Worm (Caenorhabditis elegans) whole organism, young adult: ENCODE data around the gene K08F8.7.

ENCODE experiments used
- B0019.2 ChIP-seq: fragments of 200-800 bp; sonication (Bioruptor generic); conservative IDR thresholded peaks from 2 replicates; pipeline ENCODE4 v1.3.6; 2022; ENCODE audit warnings: missing genetic modification reagents, missing genetic modification characterization, missing compliant biosample characterization
- B0261.1 ChIP-seq: sonication (generic microtip); optimal IDR thresholded peaks from 2 replicates; lab custom pipeline; 2016; ENCODE audit warnings: mild to moderate bottlenecking, missing genetic modification characterization, moderate library complexity, missing compliant biosample characterization
- D2030.7 ChIP-seq: fragments of 200-800 bp; sonication (Bioruptor generic); IDR thresholded peaks from 2 replicates; pipeline ENCODE4 v1.3.6; 2022; ENCODE audit warnings: missing genetic modification reagents, missing genetic modification characterization, missing compliant biosample characterization
- F22D6.2 ChIP-seq: sonication (generic microtip); optimal IDR thresholded peaks from 2 replicates; lab custom pipeline; 2016; ENCODE audit warnings: mild to moderate bottlenecking, missing genetic modification characterization, missing compliant biosample characterization
- F33H1.4 ChIP-seq: fragments of 200-800 bp; sonication (Bioruptor generic); IDR thresholded peaks from 2 replicates; pipeline ENCODE4 v1.3.6; 2022; ENCODE audit warnings: missing genetic modification reagents, missing genetic modification characterization, missing compliant biosample characterization
- F49E8.2 ChIP-seq: sonication (generic microtip); optimal IDR thresholded peaks from 3 replicates; lab custom pipeline; 2017; ENCODE audit warnings: missing genetic modification characterization, mild to moderate bottlenecking, missing compliant biosample characterization, antibody characterized with exemption, moderate library complexity; ENCODE audit not compliant: insufficient read depth
- F55B11.4 ChIP-seq: sonication (generic microtip); optimal IDR thresholded peaks from 2 replicates; lab custom pipeline; 2016; ENCODE audit warnings: missing compliant biosample characterization, missing genetic modification characterization, borderline replicate concordance; ENCODE audit not compliant: insufficient read depth
- F57C9.4 ChIP-seq: sonication (generic microtip); optimal IDR thresholded peaks from 2 replicates; lab custom pipeline; 2017; ENCODE audit warnings: mild to moderate bottlenecking, missing genetic modification characterization, missing compliant biosample characterization
- K11D2.4 ChIP-seq: fragments of 200-800 bp; sonication (Bioruptor generic); IDR thresholded peaks from 2 replicates; pipeline ENCODE4 v1.3.6; 2022; ENCODE audit warnings: missing genetic modification reagents, missing genetic modification characterization, missing compliant biosample characterization
- Y53F4B.3 ChIP-seq: fragments of 200-800 bp; sonication (Bioruptor generic); IDR thresholded peaks from 2 replicates; pipeline ENCODE4 v1.3.6; 2022; ENCODE audit warnings: missing genetic modification reagents, missing genetic modification characterization, missing compliant biosample characterization
- Y53G8AR.9 ChIP-seq: fragments of 200-800 bp; sonication (Bioruptor generic); conservative IDR thresholded peaks from 2 replicates; pipeline ENCODE4 v1.3.6; 2022; ENCODE audit warnings: missing genetic modification reagents, missing genetic modification characterization, missing compliant biosample characterization
- Y56A3A.18 ChIP-seq: fragments of 200-800 bp; sonication (Bioruptor generic); IDR thresholded peaks from 2 replicates; pipeline ENCODE4 v1.3.6; 2022; ENCODE audit warnings: missing genetic modification reagents, missing genetic modification characterization, missing compliant biosample characterization
- Y95B8A.8 ChIP-seq: fragments of 200-800 bp; sonication (Bioruptor generic); IDR thresholded peaks from 2 replicates; pipeline ENCODE4 v1.3.6; 2022; ENCODE audit warnings: missing genetic modification reagents, missing genetic modification characterization, missing compliant biosample characterization
- ama-1 ChIP-seq, 3 experiments: fragments of 150-350 bp in 1 of 3; sonication (generic microtip) in 2 of 3; optimal IDR thresholded peaks; 2 replicates each; lab custom pipeline; 2014 to 2018; ENCODE audit warnings: missing biosample characterization in 2 of 3, missing genetic modification characterization in 2 of 3, missing genetic modification reagents in 2 of 3
- athp-1 ChIP-seq: sonication (generic microtip); optimal IDR thresholded peaks from 2 replicates; lab custom pipeline; 2017; ENCODE audit warnings: mild to moderate bottlenecking, missing genetic modification characterization, missing compliant biosample characterization
- attf-6 ChIP-seq: fragments of 200-800 bp; sonication (Bioruptor generic); IDR thresholded peaks from 2 replicates; pipeline ENCODE4 v1.3.6; 2022; ENCODE audit warnings: missing genetic modification reagents, missing genetic modification characterization, missing compliant biosample characterization
- bed-2 ChIP-seq: fragments of 200-800 bp; sonication (Bioruptor generic); IDR thresholded peaks from 2 replicates; pipeline ENCODE4 v1.3.6; 2022; ENCODE audit warnings: missing genetic modification reagents, missing genetic modification characterization, missing compliant biosample characterization
- ccch-3 ChIP-seq: fragments of 200-800 bp; sonication (Bioruptor generic); optimal IDR thresholded peaks from 2 replicates; lab custom pipeline; 2018; ENCODE audit warnings: mild to moderate bottlenecking, missing genetic modification characterization, missing compliant biosample characterization
- ceh-100 ChIP-seq: fragments of 200-800 bp; sonication (Bioruptor generic); IDR thresholded peaks from 2 replicates; pipeline ENCODE4 v1.3.6; 2022; ENCODE audit warnings: missing genetic modification reagents, missing genetic modification characterization, missing compliant biosample characterization
- ceh-79 ChIP-seq: sonication (generic microtip); optimal IDR thresholded peaks from 2 replicates; lab custom pipeline; 2017; ENCODE audit warnings: mild to moderate bottlenecking, missing genetic modification characterization, missing compliant biosample characterization
- dpff-1 ChIP-seq: sonication (generic microtip); optimal IDR thresholded peaks from 2 replicates; lab custom pipeline; 2017; ENCODE audit warnings: mild to moderate bottlenecking, missing genetic modification characterization, missing compliant biosample characterization
- dpl-1 ChIP-seq: fragments of 150-350 bp; optimal IDR thresholded peaks from 2 replicates; lab custom pipeline; 2014; ENCODE audit warnings: missing biosample characterization, missing genetic modification reagents, missing genetic modification characterization
- egl-18 ChIP-seq: fragments of 200-800 bp; sonication (Bioruptor generic); IDR thresholded peaks from 2 replicates; pipeline ENCODE4 v1.3.6; 2022; ENCODE audit warnings: missing genetic modification reagents, missing genetic modification characterization, missing compliant biosample characterization
- ekl-4 ChIP-seq: fragments of 200-800 bp; sonication (Bioruptor generic); IDR thresholded peaks from 2 replicates; pipeline ENCODE4 v1.3.6; 2022; ENCODE audit warnings: missing genetic modification reagents, missing genetic modification characterization, missing compliant biosample characterization
- ets-4 ChIP-seq: fragments of 200-800 bp; sonication (Bioruptor generic); optimal IDR thresholded peaks from 2 replicates; lab custom pipeline; 2018; ENCODE audit warnings: mild to moderate bottlenecking, missing genetic modification characterization, missing compliant biosample characterization
- gei-17 ChIP-seq: fragments of 200-800 bp; sonication (Bioruptor generic); optimal IDR thresholded peaks from 2 replicates; lab custom pipeline; 2018; ENCODE audit warnings: mild to moderate bottlenecking, missing genetic modification characterization, missing compliant biosample characterization
- hlh-12 ChIP-seq: sonication (generic microtip); optimal IDR thresholded peaks from 2 replicates; lab custom pipeline; 2016; ENCODE audit warnings: missing genetic modification characterization, missing compliant biosample characterization
- lag-1 ChIP-seq: fragments of 200-800 bp; sonication (Bioruptor generic); IDR thresholded peaks from 2 replicates; pipeline ENCODE4 v1.3.6; 2022; ENCODE audit warnings: missing genetic modification reagents, missing genetic modification characterization, missing compliant biosample characterization
- let-607 ChIP-seq, 2 experiments: fragments of 200-800 bp in 1 of 2; sonication (Bioruptor generic) in 1 of 2; sonication (generic microtip) in 1 of 2; optimal IDR thresholded peaks; 2 replicates each; lab custom pipeline; 2016 to 2018; ENCODE audit warnings: mild to moderate bottlenecking in 2 of 2, missing compliant biosample characterization in 2 of 2, missing genetic modification characterization in 2 of 2, moderate library complexity in 2 of 2, missing genotype in 1 of 2
- lin-35 ChIP-seq, 3 experiments: fragments of 150-350 bp in 2 of 3; sonication (generic microtip) in 1 of 3; optimal IDR thresholded peaks; 2 replicates each; lab custom pipeline; 2014 to 2018; ENCODE audit warnings: missing biosample characterization in 3 of 3, missing genetic modification characterization in 3 of 3, missing genetic modification reagents in 3 of 3
- lin-54 ChIP-seq: fragments of 200-800 bp; sonication (Bioruptor generic); optimal IDR thresholded peaks from 2 replicates; lab custom pipeline; 2018; ENCODE audit warnings: mild to moderate bottlenecking, missing genetic modification characterization, missing compliant biosample characterization
- madf-10 ChIP-seq: sonication (generic microtip); optimal IDR thresholded peaks from 2 replicates; lab custom pipeline; 2016; ENCODE audit warnings: mild to moderate bottlenecking, missing genetic modification characterization, missing compliant biosample characterization
- madf-3 ChIP-seq: fragments of 200-800 bp; sonication (Bioruptor generic); IDR thresholded peaks from 2 replicates; pipeline ENCODE4 v1.3.6; 2022; ENCODE audit warnings: missing genetic modification reagents, missing genetic modification characterization, missing compliant biosample characterization
- mel-28 ChIP-seq: sonication (generic microtip); optimal IDR thresholded peaks from 2 replicates; lab custom pipeline; 2016; ENCODE audit warnings: borderline replicate concordance, mild to moderate bottlenecking, missing genetic modification characterization, missing compliant biosample characterization
- mes-4 ChIP-seq: sonication (generic microtip); optimal IDR thresholded peaks from 2 replicates; lab custom pipeline; 2016; ENCODE audit warnings: missing genotype, missing genetic modification characterization, missing compliant biosample characterization
- nfya-2 ChIP-seq: fragments of 200-800 bp; sonication (Bioruptor generic); IDR thresholded peaks from 2 replicates; pipeline ENCODE4 v1.3.6; 2022; ENCODE audit warnings: missing genetic modification reagents, missing genetic modification characterization, missing compliant biosample characterization
- nhr-120 ChIP-seq: fragments of 200-800 bp; sonication (Bioruptor generic); IDR thresholded peaks from 2 replicates; pipeline ENCODE4 v1.3.6; 2022; ENCODE audit warnings: missing genetic modification characterization, missing compliant biosample characterization
- sdz-38 ChIP-seq: sonication (generic microtip); optimal IDR thresholded peaks from 2 replicates; lab custom pipeline; 2016; ENCODE audit warnings: missing genotype, missing genetic modification characterization, missing compliant biosample characterization
- snpc-1.1 ChIP-seq: sonication (generic microtip); optimal IDR thresholded peaks from 2 replicates; lab custom pipeline; 2017; ENCODE audit warnings: missing genetic modification characterization, mild to moderate bottlenecking, missing compliant biosample characterization, antibody characterized with exemption, moderate library complexity, missing genotype, missing genetic modification reagents; ENCODE audit not compliant: insufficient read depth
- somi-1 ChIP-seq: fragments of 200-800 bp; sonication (Bioruptor generic); optimal IDR thresholded peaks from 2 replicates; lab custom pipeline; 2018; ENCODE audit warnings: mild to moderate bottlenecking, missing genetic modification characterization, missing compliant biosample characterization
- tbp1 ChIP-seq: fragments of 200-800 bp; sonication (Bioruptor generic); optimal IDR thresholded peaks from 2 replicates; lab custom pipeline; 2018; ENCODE audit warnings: mild to moderate bottlenecking, missing genetic modification characterization, missing compliant biosample characterization
- tbx-9 ChIP-seq: sonication (generic microtip); optimal IDR thresholded peaks from 2 replicates; lab custom pipeline; 2016; ENCODE audit warnings: borderline replicate concordance, missing genetic modification characterization, inconsistent platforms, missing compliant biosample characterization
- tlf-1 ChIP-seq: fragments of 200-800 bp; sonication (Bioruptor generic); optimal IDR thresholded peaks from 2 replicates; lab custom pipeline; 2018; ENCODE audit warnings: mild to moderate bottlenecking, missing genetic modification characterization, missing compliant biosample characterization
- zim-3 ChIP-seq: sonication (generic microtip); optimal IDR thresholded peaks from 2 replicates; lab custom pipeline; 2017; ENCODE audit warnings: mild to moderate bottlenecking, missing genetic modification characterization, moderate library complexity, missing compliant biosample characterization
- ztf-22 ChIP-seq: fragments of 200-800 bp; sonication (Bioruptor generic); optimal IDR thresholded peaks from 2 replicates; lab custom pipeline; 2018; ENCODE audit warnings: mild to moderate bottlenecking, missing genetic modification characterization, moderate library complexity, missing compliant biosample characterization
- ztf-26 ChIP-seq: sonication (generic microtip); optimal IDR thresholded peaks from 2 replicates; lab custom pipeline; 2017; ENCODE audit warnings: missing genetic modification characterization, missing compliant biosample characterization
- ztf-28 ChIP-seq: fragments of 200-800 bp; sonication (Bioruptor generic); IDR thresholded peaks from 2 replicates; pipeline ENCODE4 v1.3.6; 2022; ENCODE audit warnings: missing genetic modification reagents, missing genetic modification characterization, missing compliant biosample characterization

The K08F8.7 gene

ce11 chrII:8747246-8747938 is 7.8 kb downstream of the K08F8.7 start (continued):
- TF ChIP-seq mel-28 (tag; lab: Kevin White, UChicago) (peak; percentile 12), ets-4 (GFP tag; lab: Kevin White, UChicago) (no peak), Y56A3A.18 (GFP tag; lab: Robert Waterston, UW) (peak; percentile 86; the same call in 1 of the 2 replicates), dpl-1 (GFP tag; lab: Kevin White, UChicago) (peak; percentile 5), bed-2 (GFP tag; lab: Robert Waterston, UW) (no peak), lag-1 (no peak), B0261.1 (tag; lab: Kevin White, UChicago) (no peak), athp-1 (tag; lab: Kevin White, UChicago) (no peak), mes-4 (tag; lab: Kevin White, UChicago) (no peak), ama-1 (optimal IDR thresholded peaks at IDR 0.05; lab: Kevin White, UChicago) (peak; percentile 96), ama-1 (GFP tag; optimal IDR thresholded peaks at IDR 0.05; lab: Kevin White, UChicago) (no peak), ccch-3 (GFP tag; lab: Kevin White, UChicago) (no peak), tbp1 (GFP tag; lab: Kevin White, UChicago) (peak; percentile 54), F57C9.4 (tag; lab: Kevin White, UChicago) (no peak), tbx-9 (tag; lab: Kevin White, UChicago) (no peak), let-607 (tag; optimal IDR thresholded peaks at IDR 0.05; lab: Kevin White, UChicago) (peak; percentile 39 to 41), F49E8.2 (tag; lab: Kevin White, UChicago) (no peak), B0019.2 (GFP tag; lab: Robert Waterston, UW) (no peak), nfya-2 (GFP tag; lab: Robert Waterston, UW) (no peak), ceh-79 (tag; lab: Kevin White, UChicago) (peak; percentile 69), lin-54 (GFP tag; lab: Kevin White, UChicago) (peak; percentile 46), D2030.7 (GFP tag; lab: Robert Waterston, UW) (no peak), dpff-1 (tag; lab: Kevin White, UChicago) (no peak), Y53F4B.3 (0 out of 2 replicates have a peak, but pooled peaks have one; percentile 25), ztf-22 (GFP tag; lab: Kevin White, UChicago) (peak; percentile 62), ceh-100 (peak; percentile 20; the same call in 1 of the 2 replicates), somi-1 (GFP tag; lab: Kevin White, UChicago) (peak; percentile 82), ztf-28 (GFP tag; lab: Robert Waterston, UW) (no peak), lin-35 (GFP tag; optimal IDR thresholded peaks at IDR 0.05; lab: Kevin White, UChicago) (peak in 1 of 3 experiments; percentile 55), madf-3 (peak; percentile 66; the same call in 1 of the 2 replicates), madf-10 (peak; percentile 60), gei-17 (no peak), ekl-4 (GFP tag; lab: Robert Waterston, UW) (no peak; the same call in 1 of the 2 replicates), F22D6.2 (tag; lab: Kevin White, UChicago) (peak; percentile 34), nhr-120 (no peak), attf-6 (GFP tag; lab: Robert Waterston, UW) (no peak), F33H1.4 (GFP tag; lab: Robert Waterston, UW) (no peak)

- no peak for TF ChIP-seq egl-18 (GFP tag; lab: Robert Waterston, UW)
- peak; percentile 52 for TF ChIP-seq tlf-1 (GFP tag; lab: Kevin White, UChicago)
- no peak for TF ChIP-seq snpc-1.1 (tag; lab: Kevin White, UChicago)
- TF ChIP-seq Y56A3A.18 (GFP tag; lab: Robert Waterston, UW): no peak
- TF ChIP-seq ztf-26: peak; percentile 47
- no peak for TF ChIP-seq F55B11.4 (tag; lab: Kevin White, UChicago)
- TF ChIP-seq hlh-12 (tag; lab: Kevin White, UChicago): no peak
- peak; percentile 77 for TF ChIP-seq zim-3 (tag; lab: Kevin White, UChicago)
- no peak for TF ChIP-seq ceh-100
- TF ChIP-seq Y53G8AR.9: peak; percentile 79; the same call in 1 of the 2 replicates
- peak in 1 of 2 experiments; percentile 51 for TF ChIP-seq let-607 (tag; optimal IDR thresholded peaks at IDR 0.05; lab: Kevin White, UChicago)
- peak; percentile 44 for TF ChIP-seq K11D2.4 (GFP tag; lab: Robert Waterston, UW)
- TF ChIP-seq Y95B8A.8 (GFP tag; lab: Robert Waterston, UW): peak; percentile 59; the same call in 1 of the 2 replicates
- no peak for TF ChIP-seq sdz-38 (tag; lab: Kevin White, UChicago)
Measured at ce11 chrII:8746298-8746775, 8.8 kb downstream of the K08F8.7 start.
